Fruit fly (Drosophila melanogaster): Measurements from ENCODE around the gene Recs1.

The Recs1 gene

dm6 chr3R:14153729-14154128 is at the start of gene Recs1:
TSS of gene Recs1 (minus strand) at chr3R:14153829.
- no peak for TF ChIP-seq psq (optimal IDR thresholded peaks at IDR 0.05)
- no peak for TF ChIP-seq Sin3A (optimal IDR thresholded peaks at IDR 0.05)
- no peak for TF ChIP-seq h (optimal IDR thresholded peaks at IDR 0.05)
- no peak for TF ChIP-seq Myc (optimal IDR thresholded peaks at IDR 0.05)
- no peak for TF ChIP-seq insv (optimal IDR thresholded peaks at IDR 0.05)
- no peak for TF ChIP-seq ttk (optimal IDR thresholded peaks at IDR 0.05)

- TF ChIP-seq ttk (optimal IDR thresholded peaks at IDR 0.05) (no peak), psq (optimal IDR thresholded peaks at IDR 0.05) (no peak), Sin3A (optimal IDR thresholded peaks at IDR 0.05) (no peak), h (optimal IDR thresholded peaks at IDR 0.05) (no peak), insv (optimal IDR thresholded peaks at IDR 0.05) (no peak), Myc (optimal IDR thresholded peaks at IDR 0.05) (no peak)
Observed at dm6 chr3R:14162176-14162759, 8.6 kb upstream of the Recs1 start, which contains the start of gene CG3199. TSS of gene CG3199 (plus strand) at chr3R:14162709.

dm6 chr3R:14160178-14160577 is 6.5 kb upstream of the Recs1 start, which contains the start of gene CG31327:
TSS of gene CG31327 (minus strand) at chr3R:14160278.
- no peak for TF ChIP-seq h (optimal IDR thresholded peaks at IDR 0.05)
- TF ChIP-seq Myc (optimal IDR thresholded peaks at IDR 0.05): no peak
- TF ChIP-seq ttk (optimal IDR thresholded peaks at IDR 0.05): no peak
- no peak for TF ChIP-seq insv (optimal IDR thresholded peaks at IDR 0.05)
- TF ChIP-seq Sin3A (optimal IDR thresholded peaks at IDR 0.05): no peak
- TF ChIP-seq psq (optimal IDR thresholded peaks at IDR 0.05): no peak

dm6 chr3R:14157331-14157730 is 3.7 kb upstream of the Recs1 start, which contains the start of gene CG31533:
TSS of gene CG31533 (minus strand) at chr3R:14157431.
- TF ChIP-seq Sin3A (optimal IDR thresholded peaks at IDR 0.05) (no peak), h (optimal IDR thresholded peaks at IDR 0.05) (no peak), ttk (optimal IDR thresholded peaks at IDR 0.05) (no peak), psq (optimal IDR thresholded peaks at IDR 0.05) (no peak), insv (optimal IDR thresholded peaks at IDR 0.05) (no peak), Myc (optimal IDR thresholded peaks at IDR 0.05) (no peak)

dm6 chr3R:14154341-14154740 is 712 bp upstream of the Recs1 start, which contains the start of gene CG44215:
TSS of gene CG44215 (minus strand) at chr3R:14154441.
- TF ChIP-seq psq (optimal IDR thresholded peaks at IDR 0.05): no peak
- TF ChIP-seq insv (optimal IDR thresholded peaks at IDR 0.05): no peak

dm6 chr3R:14152550-14152949 is 1.1 kb downstream of the Recs1 start, which contains the start of gene CG42500:
TSS of gene CG42500 (minus strand) at chr3R:14152650.
- no peak for TF ChIP-seq h (optimal IDR thresholded peaks at IDR 0.05)
- TF ChIP-seq insv (optimal IDR thresholded peaks at IDR 0.05): no peak
- TF ChIP-seq psq (optimal IDR thresholded peaks at IDR 0.05): no peak
- TF ChIP-seq Sin3A (optimal IDR thresholded peaks at IDR 0.05): no peak
- no peak for TF ChIP-seq ttk (optimal IDR thresholded peaks at IDR 0.05)
- TF ChIP-seq Myc (optimal IDR thresholded peaks at IDR 0.05): no peak

- TF ChIP-seq Myc (optimal IDR thresholded peaks at IDR 0.05) (no peak), insv (optimal IDR thresholded peaks at IDR 0.05) (no peak), h (optimal IDR thresholded peaks at IDR 0.05) (no peak), Sin3A (optimal IDR thresholded peaks at IDR 0.05) (no peak), psq (optimal IDR thresholded peaks at IDR 0.05) (no peak), ttk (optimal IDR thresholded peaks at IDR 0.05) (no peak)
Observed at dm6 chr3R:14151840-14152239, 1.8 kb downstream of the Recs1 start, which contains the start of gene CG14355. TSS of gene CG14355 (minus strand) at chr3R:14151940.

dm6 chr3R:14140912-14141311 is 12.7 kb downstream of the Recs1 start:
- TF ChIP-seq Myc (optimal IDR thresholded peaks at IDR 0.05): no peak
- TF ChIP-seq Sin3A (optimal IDR thresholded peaks at IDR 0.05): no peak
- no peak for TF ChIP-seq insv (optimal IDR thresholded peaks at IDR 0.05)
- TF ChIP-seq psq (optimal IDR thresholded peaks at IDR 0.05): no peak

dm6 chr3R:14131972-14132371 is 21.7 kb downstream of the Recs1 start, which contains the start of gene CG14356:
TSS of gene CG14356 (minus strand) at chr3R:14132072.
- TF ChIP-seq ttk (optimal IDR thresholded peaks at IDR 0.05): no peak
- no peak for TF ChIP-seq insv (optimal IDR thresholded peaks at IDR 0.05)
- TF ChIP-seq h (optimal IDR thresholded peaks at IDR 0.05): no peak
- TF ChIP-seq psq (optimal IDR thresholded peaks at IDR 0.05): no peak
- TF ChIP-seq Sin3A (optimal IDR thresholded peaks at IDR 0.05): no peak
- no peak for TF ChIP-seq Myc (optimal IDR thresholded peaks at IDR 0.05)

dm6 chr3R:14125479-14126121 is 28.0 kb downstream of the Recs1 start, which contains the start of the genes 140up and Polr2B:
TSS of gene 140up (minus strand) at chr3R:14125548.
TSS of gene Polr2B (plus strand) at chr3R:14125791.
- TF ChIP-seq h (optimal IDR thresholded peaks at IDR 0.05): peak; percentile 25
- TF ChIP-seq Myc (optimal IDR thresholded peaks at IDR 0.05): no peak

dm6 chr3R:14122347-14122812 is 31.2 kb downstream of the Recs1 start, which contains the start of the genes Abi and twf:
TSS of gene Abi (minus strand) at chr3R:14122420.
TSS of gene twf (plus strand) at chr3R:14122654.
- TF ChIP-seq insv (optimal IDR thresholded peaks at IDR 0.05): no peak
- no peak for TF ChIP-seq ttk (optimal IDR thresholded peaks at IDR 0.05)
- no peak for TF ChIP-seq h (optimal IDR thresholded peaks at IDR 0.05)
- no peak for TF ChIP-seq Sin3A (optimal IDR thresholded peaks at IDR 0.05)
- TF ChIP-seq psq (optimal IDR thresholded peaks at IDR 0.05): no peak
- TF ChIP-seq Myc (optimal IDR thresholded peaks at IDR 0.05): no peak

- TF ChIP-seq Sin3A (optimal IDR thresholded peaks at IDR 0.05) (no peak), psq (optimal IDR thresholded peaks at IDR 0.05) (no peak), insv (optimal IDR thresholded peaks at IDR 0.05) (no peak)
Observed at dm6 chr3R:14118350-14118749, 35.3 kb downstream of the Recs1 start, which contains the start of gene Kif19A. TSS of gene Kif19A (minus strand) at chr3R:14118450.
